Worm (Caenorhabditis elegans) whole organism, L4/young adult: ENCODE data around the gene F02A9.1.

Source experiments
- W03F9.2 ChIP-seq: fragments of 150-350 bp; optimal IDR thresholded peaks from 2 replicates; lab custom pipeline; 2014; ENCODE audit warnings: missing biosample characterization, missing genetic modification characterization
- him-1 ChIP-seq: sonication (generic microtip); optimal IDR thresholded peaks from 2 replicates; lab custom pipeline; 2016; ENCODE audit warnings: missing genotype, missing genetic modification reagents, missing genetic modification characterization, missing compliant biosample characterization

DNA sequence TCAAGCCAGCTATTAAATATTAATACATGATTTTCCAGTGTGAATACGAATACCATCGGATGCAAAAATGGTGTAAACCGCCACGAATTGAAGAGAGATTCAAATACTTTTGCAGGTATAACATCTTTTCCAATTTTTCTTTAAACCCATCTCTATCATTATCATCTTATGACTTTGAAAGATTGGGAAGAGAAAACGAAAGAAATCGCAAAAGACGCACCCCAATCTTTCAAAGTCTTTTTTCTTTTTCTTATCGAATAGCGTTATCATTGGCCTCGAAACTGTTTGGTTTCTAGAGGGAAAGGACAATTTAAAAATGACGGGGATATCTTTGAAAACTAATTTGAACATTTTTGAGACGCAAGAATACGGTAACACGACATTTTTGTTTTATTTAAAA, 28.0 kb upstream of the F02A9.1 start:
- TF ChIP-seq him-1 (tag; lab: Kevin White, UChicago) = no peak
- no peak for TF ChIP-seq W03F9.2 (tag; lab: Kevin White, UChicago)
